Fruit fly (Drosophila melanogaster): ENCODE results near the gene PVRAP.

The PVRAP gene

DNA sequence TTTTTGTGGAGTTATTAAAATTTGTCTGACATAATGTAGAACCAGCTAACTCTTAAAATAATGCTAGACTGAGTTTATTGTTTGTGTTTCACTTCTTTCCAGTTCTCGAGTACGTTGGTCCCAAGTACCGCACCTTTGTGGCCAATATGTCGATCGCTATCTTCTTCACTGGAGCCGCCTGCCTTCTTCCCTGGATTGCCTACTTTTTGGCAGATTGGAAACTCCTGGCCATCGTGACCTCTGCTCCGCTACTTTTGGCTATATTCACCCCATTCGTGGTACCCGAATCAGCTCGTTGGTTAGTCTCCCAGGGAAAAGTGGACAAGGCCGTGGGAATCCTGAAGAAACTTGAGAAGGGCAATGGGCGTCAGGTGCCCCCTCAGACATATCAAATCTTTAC, 73.1 kb downstream of the PVRAP start:
- TF ChIP-seq CG6689 (GFP tag; IDR thresholded peaks at IDR 0.05) (no peak), CG13123 (GFP tag; optimal IDR thresholded peaks at IDR 0.05) (no peak), Hr78 (GFP tag; optimal IDR thresholded peaks at IDR 0.05) (peak in 1 of 2 experiments; percentile 56), ssp (GFP tag; IDR thresholded peaks at IDR 0.05) (no peak), CG16813 (GFP tag; IDR thresholded peaks at IDR 0.05; ENCODE audit: partially characterized antibody) (no peak), grn (GFP tag; optimal IDR thresholded peaks at IDR 0.05) (peak; percentile 73)

DNA sequence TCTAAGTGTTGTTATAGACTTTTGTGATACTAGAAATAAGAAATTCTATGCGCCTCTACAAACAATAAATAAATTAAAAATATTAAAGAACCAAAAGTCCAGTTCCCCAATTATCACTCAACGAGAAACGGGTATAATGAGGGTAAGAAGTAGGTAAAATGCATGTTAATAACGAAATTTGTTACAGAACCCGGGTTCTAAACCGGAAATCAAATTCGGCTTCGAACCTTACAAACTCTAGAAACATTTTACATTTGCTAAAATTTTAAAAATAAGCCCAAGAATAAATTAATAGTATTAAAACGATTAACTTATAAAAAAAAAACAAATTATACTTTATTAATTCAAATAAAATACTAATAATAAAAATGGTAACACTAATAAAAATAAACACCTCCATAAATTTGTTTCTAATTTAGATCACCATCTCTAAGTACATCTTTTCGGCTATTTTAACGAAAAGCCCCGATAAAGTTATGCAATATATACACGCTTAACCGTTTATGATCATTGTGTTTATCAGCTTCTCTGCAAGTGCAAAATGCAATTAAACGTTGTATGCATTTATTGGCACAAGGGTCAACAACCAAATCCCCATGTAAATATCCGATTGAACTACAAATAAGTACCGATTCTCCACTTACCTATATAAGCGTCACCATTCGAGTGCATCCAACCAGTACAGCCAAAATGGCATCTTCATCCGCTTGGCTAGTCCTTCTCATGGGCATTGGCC, 74.6 kb downstream of the PVRAP start, which contains the start of gene CG6602:
CG6602 (plus strand) TSS at position 686 of the 736 bp plus-strand sequence.
- no peak for TF ChIP-seq kay (GFP tag; optimal IDR thresholded peaks at IDR 0.05)
- peak; percentile 30 for TF ChIP-seq fu2 (GFP tag; optimal IDR thresholded peaks at IDR 0.05)
- TF ChIP-seq CG16813 (GFP tag; IDR thresholded peaks at IDR 0.05; ENCODE audit: partially characterized antibody): no peak
- TF ChIP-seq hkb (optimal IDR thresholded peaks at IDR 0.05): no peak
- peak; percentile 51 for TF ChIP-seq hkb (GFP tag; IDR thresholded peaks at IDR 0.05)
- TF ChIP-seq CG16863 (GFP tag; optimal IDR thresholded peaks at IDR 0.05): no peak
- TF ChIP-seq CG11560 (tag; IDR thresholded peaks at IDR 0.05): no peak; the same call in 2 of the 3 replicates
- TF ChIP-seq Fer1 (GFP tag; optimal IDR thresholded peaks at IDR 0.05): peak; percentile 84
- TF ChIP-seq CG10209 (GFP tag; optimal IDR thresholded peaks at IDR 0.05): peak; percentile 73
- peak; percentile 69 for TF ChIP-seq cas (GFP tag; IDR thresholded peaks at IDR 0.05)
- TF ChIP-seq sqz (GFP tag; optimal IDR thresholded peaks at IDR 0.05): no peak
- peak; percentile 22 for TF ChIP-seq Hmx (GFP tag; optimal IDR thresholded peaks at IDR 0.05)
- TF ChIP-seq her (GFP tag; optimal IDR thresholded peaks at IDR 0.05): no peak
- TF ChIP-seq CG7928 (GFP tag; optimal IDR thresholded peaks at IDR 0.05): peak; percentile 54
- TF ChIP-seq CG17612 (GFP tag; IDR thresholded peaks at IDR 0.05): peak; percentile 7; the same call in 1 of the 2 replicates
- TF ChIP-seq CG4617 (GFP tag; optimal IDR thresholded peaks at IDR 0.05; ENCODE audit: borderline replicate concordance): no peak
- no peak for TF ChIP-seq CG2129 (GFP tag; IDR thresholded peaks at IDR 0.05; ENCODE audit: partially characterized antibody)
- peak; percentile 58 for TF ChIP-seq tin (GFP tag; optimal IDR thresholded peaks at IDR 0.05)
- TF ChIP-seq sr (GFP tag; IDR thresholded peaks at IDR 0.05): peak; percentile 77
- TF ChIP-seq pnt (GFP tag; optimal IDR thresholded peaks at IDR 0.05): no peak
- peak; percentile 49 for TF ChIP-seq schlank (tag; optimal IDR thresholded peaks at IDR 0.05)
- peak; percentile 26 for TF ChIP-seq Six4 (GFP tag; optimal IDR thresholded peaks at IDR 0.05)
- no peak for TF ChIP-seq CG7556 (GFP tag; optimal IDR thresholded peaks at IDR 0.05)
- no peak; the same call in 1 of the 2 replicates for TF ChIP-seq peb (GFP tag; IDR thresholded peaks at IDR 0.05)
- peak; percentile 30 for TF ChIP-seq amos (GFP tag; IDR thresholded peaks at IDR 0.05; ENCODE audit: partially characterized antibody)
- TF ChIP-seq bowl (GFP tag; IDR thresholded peaks at IDR 0.05): no peak
- TF ChIP-seq CG10366 (GFP tag; IDR thresholded peaks at IDR 0.05): peak; percentile 71
- TF ChIP-seq repo (GFP tag; optimal IDR thresholded peaks at IDR 0.05): peak; percentile 42
- TF ChIP-seq CG7372 (GFP tag; IDR thresholded peaks at IDR 0.05): peak; percentile 80
- TF ChIP-seq CG12236 (GFP tag; optimal IDR thresholded peaks at IDR 0.05): no peak
- TF ChIP-seq CG4360 (GFP tag; IDR thresholded peaks at IDR 0.05): no peak
- TF ChIP-seq tap (tag; optimal IDR thresholded peaks at IDR 0.05): peak; percentile 14
- TF ChIP-seq run (tag; optimal IDR thresholded peaks at IDR 0.05): no peak
- no peak for TF ChIP-seq sd (tag; optimal IDR thresholded peaks at IDR 0.05)
- peak; percentile 81 for TF ChIP-seq Ptx1 (GFP tag; IDR thresholded peaks at IDR 0.05)
- no peak for TF ChIP-seq CG11093 (GFP tag; IDR thresholded peaks at IDR 0.05)
- TF ChIP-seq gem (tag; optimal IDR thresholded peaks at IDR 0.05): peak; percentile 49
- peak; percentile 99 for TF ChIP-seq Ets97D (GFP tag; optimal IDR thresholded peaks at IDR 0.05)
- peak; percentile 70 for TF ChIP-seq mirr (GFP tag; optimal IDR thresholded peaks at IDR 0.05)
- peak; percentile 10 for TF ChIP-seq pzg (GFP tag; optimal IDR thresholded peaks at IDR 0.05)
- peak; percentile 60 for TF ChIP-seq CG15011 (GFP tag; optimal IDR thresholded peaks at IDR 0.05)
- TF ChIP-seq pfk (GFP tag; optimal IDR thresholded peaks at IDR 0.05): peak; percentile 44
- TF ChIP-seq CG8281 (tag; optimal IDR thresholded peaks at IDR 0.05): peak; percentile 23

Measured in whole organism, embryonic.